Worm (Caenorhabditis elegans) whole organism, mixed stage, embryonic: ENCODE measurements around the gene srh-60.

Source experiments
- M03D4.4 ChIP-seq: sonication (generic microtip); optimal IDR thresholded peaks from 2 replicates; lab custom pipeline; 2017; ENCODE audit warnings: mild to moderate bottlenecking, missing genetic modification characterization, missing compliant biosample characterization
- bed-3 ChIP-seq: fragments of 200-800 bp; sonication (Bioruptor generic); optimal IDR thresholded peaks from 3 replicates; lab custom pipeline; 2018; ENCODE audit warnings: mild to moderate bottlenecking, missing genetic modification characterization, moderate library complexity, missing compliant biosample characterization
- blmp-1 ChIP-seq: fragments of 150-350 bp; optimal IDR thresholded peaks from 2 replicates; lab custom pipeline; 2014; ENCODE audit warnings: missing biosample characterization, missing genetic modification characterization
- elt-1 ChIP-seq: sonication (generic microtip); optimal IDR thresholded peaks from 2 replicates; lab custom pipeline; 2017; ENCODE audit warnings: missing genetic modification characterization, mild to moderate bottlenecking, missing compliant biosample characterization, antibody characterized with exemption, moderate library complexity, borderline replicate concordance; ENCODE audit not compliant: insufficient read depth
- lin-13 ChIP-seq: fragments of 150-350 bp; optimal IDR thresholded peaks from 2 replicates; lab custom pipeline; 2014; ENCODE audit warnings: missing biosample characterization, missing genetic modification characterization
- lsy-2 ChIP-seq: fragments of 150-350 bp; optimal IDR thresholded peaks from 2 replicates; lab custom pipeline; 2014; ENCODE audit warnings: missing biosample characterization, missing genetic modification characterization
- mab-5 ChIP-seq: fragments of 150-350 bp; optimal IDR thresholded peaks from 2 replicates; lab custom pipeline; 2014; ENCODE audit warnings: missing biosample characterization, missing genetic modification characterization
- nhr-12 ChIP-seq: fragments of 150-350 bp; optimal IDR thresholded peaks from 2 replicates; lab custom pipeline; 2014; ENCODE audit warnings: missing biosample characterization, missing genetic modification characterization
- nhr-2 ChIP-seq: fragments of 150-350 bp; optimal IDR thresholded peaks from 2 replicates; lab custom pipeline; 2014; ENCODE audit warnings: missing biosample characterization, missing genetic modification characterization
- pha-4 ChIP-seq: fragments of 150-350 bp; optimal IDR thresholded peaks from 2 replicates; lab custom pipeline; 2018; ENCODE audit warnings: missing biosample characterization, missing genetic modification reagents, missing genetic modification characterization
- sem-2 ChIP-seq: fragments of 200-800 bp; sonication (Bioruptor generic); optimal IDR thresholded peaks from 2 replicates; lab custom pipeline; 2018; ENCODE audit warnings: mild to moderate bottlenecking, missing genetic modification characterization, missing compliant biosample characterization
- sptf-1 ChIP-seq: sonication (generic microtip); optimal IDR thresholded peaks from 2 replicates; lab custom pipeline; 2017; ENCODE audit warnings: mild to moderate bottlenecking, missing genetic modification characterization, moderate library complexity, missing compliant biosample characterization
- unc-39 ChIP-seq: fragments of 150-350 bp; optimal IDR thresholded peaks from 2 replicates; lab custom pipeline; 2014; ENCODE audit warnings: missing biosample characterization, missing genetic modification characterization
- unc-62 ChIP-seq: fragments of 150-350 bp; optimal IDR thresholded peaks from 2 replicates; lab custom pipeline; 2014; ENCODE audit warnings: missing biosample characterization, missing genetic modification reagents, missing genetic modification characterization

- TF ChIP-seq unc-39 (tag; lab: Kevin White, UChicago) (no peak), sptf-1 (tag; lab: Kevin White, UChicago) (no peak), lin-13 (no peak), M03D4.4 (tag; lab: Kevin White, UChicago) (no peak), blmp-1 (tag; lab: Kevin White, UChicago) (no peak), unc-62 (GFP tag; lab: Kevin White, UChicago) (no peak), nhr-12 (tag; lab: Kevin White, UChicago) (no peak), mab-5 (tag; lab: Kevin White, UChicago) (no peak), bed-3 (GFP tag; lab: Kevin White, UChicago) (no peak), pha-4 (no peak), nhr-2 (no peak), elt-1 (tag; lab: Kevin White, UChicago) (no peak), sem-2 (GFP tag; lab: Kevin White, UChicago) (no peak), lsy-2 (no peak)
These were observed 28.2 kb upstream of the srh-60 start for ce11 chrII:3555281-3555680.
